Worm (Caenorhabditis elegans): Measurements from ENCODE around the gene ZK897.10.

ce11 chrIV:12715947-12716382 lies 49.2 kb upstream of the ZK897.10 start:
- TF ChIP-seq ama-1 (optimal IDR thresholded peaks at IDR 0.05) (no peak), B0310.2 (tag; optimal IDR thresholded peaks at IDR 0.05) (no peak)

Measured in whole organism, early embryonic.